Worm (Caenorhabditis elegans): ENCODE measurements around the gene F02E11.3.

- TF ChIP-seq hmg-4 (GFP tag; optimal IDR thresholded peaks at IDR 0.05), result no peak
- TF ChIP-seq flt-1 (GFP tag; IDR thresholded peaks at IDR 0.05), result no peak
- TF ChIP-seq tbx-11 (GFP tag; IDR thresholded peaks at IDR 0.05), result no peak
- TF ChIP-seq aly-1 (tag; optimal IDR thresholded peaks at IDR 0.05), result no peak
- TF ChIP-seq ama-1 (optimal IDR thresholded peaks at IDR 0.05), result no peak
- no peak for TF ChIP-seq ceh-36 (tag; optimal IDR thresholded peaks at IDR 0.05)
- TF ChIP-seq tra-4 (tag; optimal IDR thresholded peaks at IDR 0.05), result no peak
- no peak for TF ChIP-seq tbx-37 (GFP tag; conservative IDR thresholded peaks at IDR 0.05)
Observed at ce11 chrII:3237038-3237521, 37.7 kb downstream of the F02E11.3 start, which contains the start of the genes srz-67 and C17F4.11.
